Fruit fly (Drosophila melanogaster) whole organism, embryonic: ENCODE results near the gene Mst98Ca.
A peak's percentile ranks its signal among the peaks of the same experiment; 100 is the strongest.

Source experiments
- ATbp ChIP-seq: fragments of 200-800 bp; sonication (Bioruptor generic); optimal IDR thresholded peaks from 2 replicates; lab custom pipeline; 2017; ENCODE audit warnings: missing biosample characterization, mild to moderate bottlenecking, missing genetic modification characterization, missing genetic modification reagents
- BEAF-32 ChIP-seq: fragments of 200-800 bp; sonication (Bioruptor generic); optimal IDR thresholded peaks from 3 replicates; lab custom pipeline; 2017; ENCODE audit warnings: missing biosample characterization, missing genetic modification characterization, mild to moderate bottlenecking, moderate library complexity, missing genetic modification reagents
- CG10209 ChIP-seq: fragments of 200-800 bp; sonication (Bioruptor generic); optimal IDR thresholded peaks from 3 replicates; lab custom pipeline; 2017; ENCODE audit warnings: missing biosample characterization, mild to moderate bottlenecking, missing genetic modification characterization, missing genetic modification reagents
- CG10431 ChIP-seq: fragments of 200-800 bp; sonication (Bioruptor generic); optimal IDR thresholded peaks from 3 replicates; lab custom pipeline; 2018; ENCODE audit warnings: missing biosample characterization, mild to moderate bottlenecking, missing genetic modification characterization
- CG11398 ChIP-seq: fragments of 200-800 bp; sonication (Bioruptor generic); optimal IDR thresholded peaks from 2 replicates; lab custom pipeline; 2016; ENCODE audit warnings: missing biosample characterization, missing genetic modification characterization
- CG11695 ChIP-seq: fragments of 200-800 bp; sonication (Bioruptor generic); IDR thresholded peaks from 3 replicates; pipeline ENCODE4 v1.3.6; 2022; ENCODE audit warnings: missing biosample characterization, missing genetic modification characterization
- CG13775 ChIP-seq: fragments of 200-800 bp; sonication (Bioruptor generic); optimal IDR thresholded peaks from 3 replicates; lab custom pipeline; 2017; ENCODE audit warnings: missing biosample characterization, mild to moderate bottlenecking, missing genetic modification characterization
- CG14014 ChIP-seq: fragments of 200-800 bp; sonication (Bioruptor generic); IDR thresholded peaks from 2 replicates; pipeline ENCODE4 v1.3.6; 2022; ENCODE audit warnings: missing biosample characterization, missing genetic modification characterization
- CG14965 ChIP-seq: fragments of 200-800 bp; sonication (Bioruptor generic); optimal IDR thresholded peaks from 2 replicates; lab custom pipeline; 2016; ENCODE audit warnings: missing biosample characterization, missing genetic modification characterization, borderline replicate concordance
- CG1647 ChIP-seq: fragments of 200-800 bp; sonication (Bioruptor generic); optimal IDR thresholded peaks from 3 replicates; lab custom pipeline; 2016; ENCODE audit warnings: missing biosample characterization, missing genetic modification characterization
- CG3995 ChIP-seq: fragments of 200-800 bp; sonication (Bioruptor generic); optimal IDR thresholded peaks from 3 replicates; lab custom pipeline; 2016; ENCODE audit warnings: missing biosample characterization, missing genetic modification characterization
- CG4360 ChIP-seq: fragments of 200-800 bp; sonication (Bioruptor generic); IDR thresholded peaks from 2 replicates; pipeline ENCODE4 v1.3.6; 2022; ENCODE audit warnings: missing biosample characterization, missing genetic modification characterization
- CG4404 ChIP-seq: fragments of 200-800 bp; sonication (Bioruptor generic); IDR thresholded peaks from 2 replicates; pipeline ENCODE4 v1.3.6; 2022; ENCODE audit warnings: missing biosample characterization, missing genetic modification characterization
- CG8478 ChIP-seq: fragments of >200 bp; optimal IDR thresholded peaks from 2 replicates; lab custom pipeline; 2018
- CHES-1-like ChIP-seq: fragments of 200-800 bp; sonication (Bioruptor generic); optimal IDR thresholded peaks from 2 replicates; lab custom pipeline; 2016; ENCODE audit warnings: missing biosample characterization, missing genetic modification characterization
- D ChIP-seq, 2 experiments: fragments of 200-800 bp in 1 of 2; fragments of >200 bp in 1 of 2; sonication (Bioruptor generic) in 1 of 2; optimal IDR thresholded peaks; 2 replicates in 1 of 2; 3 replicates in 1 of 2; lab custom pipeline; 2017; ENCODE audit warnings: mild to moderate bottlenecking in 1 of 2, missing biosample characterization in 1 of 2, missing genetic modification characterization in 1 of 2, missing genetic modification reagents in 1 of 2
- Dip2 ChIP-seq: fragments of 200-800 bp; sonication (Bioruptor generic); IDR thresholded peaks from 2 replicates; pipeline ENCODE4 v1.3.6; 2022; ENCODE audit warnings: missing biosample characterization, missing genetic modification characterization
- Drgx ChIP-seq: fragments of 200-800 bp; sonication (Bioruptor generic); IDR thresholded peaks from 2 replicates; pipeline ENCODE4 v1.3.6; 2022; ENCODE audit warnings: missing biosample characterization, missing genetic modification characterization
- Hr39 ChIP-seq: fragments of >200 bp; optimal IDR thresholded peaks from 2 replicates; lab custom pipeline; 2017
- Lpt ChIP-seq: fragments of >200 bp; optimal IDR thresholded peaks from 2 replicates; lab custom pipeline; 2018; ENCODE audit warnings: missing biosample characterization, missing genetic modification characterization
- MBD-R2 ChIP-seq: fragments of 200-800 bp; sonication (Bioruptor generic); IDR thresholded peaks from 2 replicates; pipeline ENCODE4 v1.3.6; 2022; ENCODE audit warnings: missing biosample characterization, missing genetic modification characterization
- Mad ChIP-seq: fragments of 200-800 bp; sonication (Bioruptor generic); optimal IDR thresholded peaks from 2 replicates; lab custom pipeline; 2016; ENCODE audit warnings: missing biosample characterization, missing genetic modification characterization
- Med ChIP-seq: fragments of 200-800 bp; sonication (Bioruptor generic); peaks from one replicate; lab custom pipeline; 2016; ENCODE audit warnings: missing biosample characterization, missing genetic modification characterization, mild to moderate bottlenecking, inconsistent platforms, moderate library complexity
- NfI ChIP-seq: fragments of 200-800 bp; sonication (Bioruptor generic); optimal IDR thresholded peaks from 3 replicates; lab custom pipeline; 2018; ENCODE audit warnings: missing biosample characterization, mild to moderate bottlenecking, missing genetic modification characterization, moderate library complexity
- Oli ChIP-seq: fragments of 200-800 bp; sonication (Bioruptor generic); optimal IDR thresholded peaks from 2 replicates; lab custom pipeline; 2018; ENCODE audit warnings: missing biosample characterization, mild to moderate bottlenecking, missing genetic modification characterization, moderate library complexity
- Taf1 ChIP-seq: fragments of 200-800 bp; sonication (Bioruptor generic); IDR thresholded peaks from 2 replicates; pipeline ENCODE4 v1.3.6; 2022; ENCODE audit warnings: missing biosample characterization, missing genetic modification characterization
- YL-1 ChIP-seq: fragments of 200-800 bp; sonication (Bioruptor generic); optimal IDR thresholded peaks from 3 replicates; lab custom pipeline; 2017; ENCODE audit warnings: missing biosample characterization, mild to moderate bottlenecking, missing genetic modification characterization
- bigmax ChIP-seq: fragments of 200-800 bp; sonication (Bioruptor generic); optimal IDR thresholded peaks from 2 replicates; lab custom pipeline; 2018; ENCODE audit warnings: missing biosample characterization, mild to moderate bottlenecking, missing genetic modification characterization
- cwo ChIP-seq: fragments of 200-800 bp; sonication (Bioruptor generic); optimal IDR thresholded peaks from 3 replicates; lab custom pipeline; 2017; ENCODE audit warnings: missing biosample characterization, missing genetic modification characterization, mild to moderate bottlenecking, moderate library complexity, missing genetic modification reagents
- da ChIP-seq: fragments of 200-800 bp; sonication (Bioruptor generic); optimal IDR thresholded peaks from 2 replicates; lab custom pipeline; 2016; ENCODE audit warnings: missing biosample characterization, missing genetic modification characterization
- disco-r ChIP-seq: fragments of 200-800 bp; sonication (Bioruptor generic); optimal IDR thresholded peaks from 2 replicates; lab custom pipeline; 2016; ENCODE audit warnings: missing biosample characterization, missing genetic modification characterization
- fd102C ChIP-seq: fragments of 200-800 bp; sonication (Bioruptor generic); optimal IDR thresholded peaks from 2 replicates; lab custom pipeline; 2018; ENCODE audit warnings: missing biosample characterization, mild to moderate bottlenecking, missing genetic modification characterization, moderate library complexity
- fu2 ChIP-seq: fragments of 200-800 bp; sonication (Bioruptor generic); optimal IDR thresholded peaks from 2 replicates; lab custom pipeline; 2016; ENCODE audit warnings: missing biosample characterization, missing genetic modification characterization
- hbn ChIP-seq: fragments of 200-800 bp; sonication (Bioruptor generic); IDR thresholded peaks from 2 replicates; pipeline ENCODE4 v1.3.6; 2022; ENCODE audit warnings: missing biosample characterization, missing genetic modification characterization; ENCODE audit not compliant: partially characterized antibody
- kah ChIP-seq: fragments of 200-800 bp; sonication (Bioruptor generic); optimal IDR thresholded peaks from 2 replicates; lab custom pipeline; 2018; ENCODE audit warnings: missing biosample characterization, mild to moderate bottlenecking, missing genetic modification characterization
- luna ChIP-seq: fragments of 200-800 bp; sonication (Bioruptor generic); optimal IDR thresholded peaks from 2 replicates; lab custom pipeline; 2016; ENCODE audit warnings: missing biosample characterization, missing genetic modification characterization
- odd ChIP-seq: fragments of 200-800 bp; sonication (Bioruptor generic); optimal IDR thresholded peaks from 2 replicates; lab custom pipeline; 2017; ENCODE audit warnings: missing biosample characterization, mild to moderate bottlenecking, missing genetic modification characterization
- peb ChIP-seq: fragments of 200-800 bp; sonication (Bioruptor generic); IDR thresholded peaks from 2 replicates; pipeline ENCODE4 v1.3.6; 2022; ENCODE audit warnings: missing biosample characterization, missing genetic modification characterization
- pfk ChIP-seq: fragments of 200-800 bp; sonication (Bioruptor generic); optimal IDR thresholded peaks from 2 replicates; lab custom pipeline; 2018; ENCODE audit warnings: missing biosample characterization, mild to moderate bottlenecking, missing genetic modification characterization, moderate library complexity
- prd ChIP-seq, 3 experiments: fragments of >200 bp in 2 of 3; fragments of 200-800 bp in 1 of 3; sonication (Bioruptor generic) in 1 of 3; optimal IDR thresholded peaks in 2 of 3; IDR thresholded peaks in 1 of 3; 2 replicates in 2 of 3; 3 replicates in 1 of 3; pipeline versions ENCODE4 v1.3.6 to Lab custom; 2017 to 2022; ENCODE audit warnings: missing biosample characterization in 1 of 3, missing genetic modification characterization in 1 of 3
- rib ChIP-seq: fragments of 200-800 bp; sonication (Bioruptor generic); IDR thresholded peaks from 2 replicates; pipeline ENCODE4 v1.3.6; 2022; ENCODE audit warnings: missing biosample characterization, missing genetic modification characterization
- salm ChIP-seq: fragments of 200-800 bp; sonication (Bioruptor generic); optimal IDR thresholded peaks from 2 replicates; lab custom pipeline; 2018; ENCODE audit warnings: missing biosample characterization, mild to moderate bottlenecking, missing genetic modification characterization
- slbo ChIP-seq: fragments of 200-800 bp; sonication (Bioruptor generic); IDR thresholded peaks from 2 replicates; pipeline ENCODE4 v1.3.6; 2022; ENCODE audit warnings: missing biosample characterization, missing genetic modification characterization
- slp2 ChIP-seq: fragments of 200-800 bp; sonication (Bioruptor generic); optimal IDR thresholded peaks from 2 replicates; lab custom pipeline; 2016; ENCODE audit warnings: missing biosample characterization, missing genetic modification characterization
- unc-4 ChIP-seq: fragments of 200-800 bp; sonication (Bioruptor generic); IDR thresholded peaks from 2 replicates; pipeline ENCODE4 v1.3.6; 2022; ENCODE audit warnings: missing biosample characterization, missing genetic modification characterization; ENCODE audit not compliant: partially characterized antibody
- vfl ChIP-seq: fragments of 200-800 bp; sonication (Bioruptor generic); optimal IDR thresholded peaks from 2 replicates; lab custom pipeline; 2016; ENCODE audit warnings: missing biosample characterization, missing genetic modification characterization
- vvl ChIP-seq: fragments of 200-800 bp; sonication (Bioruptor generic); IDR thresholded peaks from 2 replicates; pipeline ENCODE4 v1.3.6; 2022; ENCODE audit warnings: missing biosample characterization, missing genetic modification characterization
- zen2 ChIP-seq: fragments of 200-800 bp; sonication (Bioruptor generic); IDR thresholded peaks from 3 replicates; pipeline ENCODE4 v1.3.6; 2022; ENCODE audit warnings: missing biosample characterization, missing genetic modification characterization; ENCODE audit not compliant: partially characterized antibody
- zfh2 ChIP-seq: fragments of 200-800 bp; sonication (Bioruptor generic); optimal IDR thresholded peaks from 2 replicates; lab custom pipeline; 2016; ENCODE audit warnings: missing biosample characterization, missing genetic modification characterization

The Mst98Ca gene

DNA sequence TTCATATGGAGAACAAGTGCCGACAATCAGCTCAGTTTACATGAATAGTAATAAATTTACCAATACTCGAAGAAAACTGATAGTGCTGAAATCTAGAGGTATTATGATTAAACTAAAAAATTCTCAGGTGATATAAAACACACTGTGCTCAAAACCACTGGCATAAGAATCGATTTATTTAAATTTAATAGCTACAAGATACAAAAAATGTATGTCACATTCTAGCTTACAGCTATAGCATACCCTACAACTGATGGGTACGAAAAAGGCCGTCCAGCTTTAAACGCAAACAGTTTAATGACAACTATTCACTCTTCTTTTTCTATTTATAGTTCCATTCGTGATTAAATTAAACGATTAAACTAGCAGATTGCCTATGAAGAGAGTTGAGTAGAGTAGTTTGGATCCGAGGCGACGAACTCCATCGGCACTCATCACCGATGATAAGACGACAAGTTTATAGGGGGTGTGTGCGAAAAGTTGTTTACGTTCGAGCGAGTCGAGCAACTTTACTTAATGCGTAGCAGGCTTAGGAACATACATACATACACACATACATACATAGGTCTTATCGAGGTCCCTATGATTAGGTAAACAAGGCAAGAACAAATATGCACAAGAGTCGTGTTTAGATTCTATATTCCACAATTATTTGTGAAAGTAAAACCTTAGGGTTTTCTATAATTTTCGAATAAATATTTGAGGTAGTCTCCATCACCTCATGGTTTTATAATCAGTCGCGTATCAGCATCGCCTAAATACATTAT is 37.8 kb downstream of the Mst98Ca start (continued):
- no peak for TF ChIP-seq CG3995 (GFP tag; lab: Kevin White, UChicago)
- TF ChIP-seq YL-1, result peak; percentile 55
- TF ChIP-seq unc-4 (GFP tag; lab: Robert Waterston, UW), result no peak
- no peak for TF ChIP-seq kah (GFP tag; lab: Kevin White, UChicago)
- peak; percentile 30 for TF ChIP-seq luna (GFP tag; lab: Kevin White, UChicago)
- peak; percentile 5 for TF ChIP-seq Oli
- no peak for TF ChIP-seq Dip2 (GFP tag; lab: Robert Waterston, UW)
- peak; percentile 67 for TF ChIP-seq zfh2 (GFP tag; lab: Kevin White, UChicago)
- TF ChIP-seq peb (GFP tag; lab: Robert Waterston, UW), result peak; percentile 53
- peak; percentile 46 for TF ChIP-seq pfk (GFP tag; lab: Kevin White, UChicago)
- TF ChIP-seq disco-r (GFP tag; lab: Kevin White, UChicago), result peak; percentile 38
- TF ChIP-seq CG10209 (GFP tag; lab: Kevin White, UChicago), result peak; percentile 83
- peak; percentile 65 for TF ChIP-seq CG14965
- no peak for TF ChIP-seq da (GFP tag; lab: Kevin White, UChicago)
- peak; percentile 88 for TF ChIP-seq ATbp (GFP tag; lab: Kevin White, UChicago)
- TF ChIP-seq rib (GFP tag; lab: Robert Waterston, UW), result peak; percentile 83
- TF ChIP-seq CG10431, result no peak
- TF ChIP-seq vfl (GFP tag; lab: Kevin White, UChicago), result peak; percentile 43
- TF ChIP-seq hbn, result no peak
- no peak for TF ChIP-seq prd (optimal IDR thresholded peaks at IDR 0.05; lab: Kevin White, UChicago)
- peak; percentile 70 for TF ChIP-seq prd (GFP tag; IDR thresholded peaks at IDR 0.05; lab: Robert Waterston, UW)
- TF ChIP-seq CG1647 (GFP tag; lab: Kevin White, UChicago), result no peak
- TF ChIP-seq CG13775 (GFP tag; lab: Kevin White, UChicago), result peak; percentile 68
- peak; percentile 81 for TF ChIP-seq fd102C
- no peak for TF ChIP-seq salm (tag; lab: Kevin White, UChicago)
- peak; percentile 53 for TF ChIP-seq CG11695
- peak; percentile 89 for TF ChIP-seq slbo (GFP tag; lab: Robert Waterston, UW)
- TF ChIP-seq vvl (GFP tag; lab: Robert Waterston, UW), result peak; percentile 48
- no peak for TF ChIP-seq CG8478 (lab: Kevin White, UChicago)
- TF ChIP-seq MBD-R2 (GFP tag; lab: Robert Waterston, UW), result peak; percentile 35; the same call in 1 of the 2 replicates
- peak; percentile 18; the same call in 1 of the 2 replicates for TF ChIP-seq CG4404 (GFP tag; lab: Robert Waterston, UW)
- TF ChIP-seq cwo, result peak; percentile 81
- peak; percentile 86 for TF ChIP-seq Taf1
- peak; percentile 82 for TF ChIP-seq CG11398 (GFP tag; lab: Kevin White, UChicago)
- no peak for TF ChIP-seq zen2
- TF ChIP-seq NfI, result peak; percentile 76
- no peak for TF ChIP-seq D (optimal IDR thresholded peaks at IDR 0.05; lab: Kevin White, UChicago)
- peak; percentile 76 for TF ChIP-seq D (GFP tag; optimal IDR thresholded peaks at IDR 0.05; lab: Kevin White, UChicago)
- TF ChIP-seq CHES-1-like, result peak; percentile 77
- peak; percentile 57 for TF ChIP-seq Mad
- peak; percentile 70 for TF ChIP-seq CG14014 (GFP tag; lab: Robert Waterston, UW)
- TF ChIP-seq CG4360 (GFP tag; lab: Robert Waterston, UW), result peak; percentile 71
- peak; percentile 47 for TF ChIP-seq slp2 (GFP tag; lab: Kevin White, UChicago)
- peak; percentile 54 for TF ChIP-seq fu2 (GFP tag; lab: Kevin White, UChicago)
- TF ChIP-seq Hr39, result no peak
- peak; percentile 56 for TF ChIP-seq odd (GFP tag; lab: Kevin White, UChicago)
- peak; percentile 93 for TF ChIP-seq Med (GFP tag; lab: Kevin White, UChicago)
- peak; percentile 16 for TF ChIP-seq bigmax (GFP tag; lab: Kevin White, UChicago)
- TF ChIP-seq Lpt (GFP tag; lab: Kevin White, UChicago), result no peak
- TF ChIP-seq BEAF-32 (GFP tag; lab: Kevin White, UChicago), result no peak
- peak; percentile 85 for TF ChIP-seq Drgx (GFP tag; lab: Robert Waterston, UW)
